Fruit fly (Drosophila melanogaster) whole organism, embryonic: ENCODE data around the gene CG6295.

ENCODE experiments used
- Ada2b ChIP-seq: fragments of 200-800 bp; sonication (Bioruptor generic); IDR thresholded peaks from 2 replicates; pipeline ENCODE4 v1.3.6; 2022; ENCODE audit warnings: missing biosample characterization, missing genetic modification characterization
- CG10274 ChIP-seq: fragments of 200-800 bp; sonication (Bioruptor generic); optimal IDR thresholded peaks from 3 replicates; lab custom pipeline; 2017; ENCODE audit warnings: missing biosample characterization, mild to moderate bottlenecking, missing genetic modification characterization
- CG11085 ChIP-seq: fragments of 200-800 bp; sonication (Bioruptor generic); IDR thresholded peaks from 2 replicates; pipeline ENCODE4 v1.3.6; 2022; ENCODE audit warnings: missing biosample characterization, missing genetic modification characterization
- CG12071 ChIP-seq: fragments of 200-800 bp; sonication (Bioruptor generic); optimal IDR thresholded peaks from 3 replicates; lab custom pipeline; 2018; ENCODE audit warnings: missing biosample characterization, mild to moderate bottlenecking, missing genetic modification characterization
- CG12219 ChIP-seq: fragments of 200-800 bp; sonication (Bioruptor generic); optimal IDR thresholded peaks from 3 replicates; lab custom pipeline; 2018; ENCODE audit warnings: missing biosample characterization, mild to moderate bottlenecking, missing genetic modification characterization
- CG13296 ChIP-seq: fragments of 200-800 bp; sonication (Bioruptor generic); optimal IDR thresholded peaks from 3 replicates; lab custom pipeline; 2018; ENCODE audit warnings: missing biosample characterization, mild to moderate bottlenecking, missing genetic modification characterization
- CG1602 ChIP-seq: fragments of 200-800 bp; sonication (Bioruptor generic); optimal IDR thresholded peaks from 3 replicates; lab custom pipeline; 2016; ENCODE audit warnings: missing biosample characterization, missing genetic modification characterization
- CG16815 ChIP-seq: fragments of 200-800 bp; sonication (Bioruptor generic); optimal IDR thresholded peaks from 3 replicates; lab custom pipeline; 2017; ENCODE audit warnings: missing biosample characterization, mild to moderate bottlenecking, missing genetic modification characterization
- CG17359 ChIP-seq: fragments of 200-800 bp; sonication (Bioruptor generic); optimal IDR thresholded peaks from 3 replicates; lab custom pipeline; 2018; ENCODE audit warnings: missing biosample characterization, mild to moderate bottlenecking, missing genetic modification characterization, moderate library complexity
- CG18764 ChIP-seq: fragments of 200-800 bp; sonication (Bioruptor generic); optimal IDR thresholded peaks from 3 replicates; lab custom pipeline; 2016; ENCODE audit warnings: missing biosample characterization, missing genetic modification characterization
- CG2116 ChIP-seq: fragments of 200-800 bp; sonication (Bioruptor generic); optimal IDR thresholded peaks from 3 replicates; lab custom pipeline; 2018; ENCODE audit warnings: missing biosample characterization, mild to moderate bottlenecking, missing genetic modification characterization
- CG2120 ChIP-seq: fragments of 200-800 bp; sonication (Bioruptor generic); optimal IDR thresholded peaks from 3 replicates; lab custom pipeline; 2016; ENCODE audit warnings: missing biosample characterization, missing genetic modification characterization
- CG33557 ChIP-seq: fragments of 200-800 bp; sonication (Bioruptor generic); optimal IDR thresholded peaks from 2 replicates; lab custom pipeline; 2019; ENCODE audit warnings: missing biosample characterization, mild to moderate bottlenecking, missing genetic modification characterization, moderate library complexity
- CG42726 ChIP-seq: fragments of 200-800 bp; sonication (Bioruptor generic); IDR thresholded peaks from 2 replicates; pipeline ENCODE4 v1.3.6; 2022; ENCODE audit warnings: missing biosample characterization, missing genetic modification characterization; ENCODE audit not compliant: partially characterized antibody
- CG4360 ChIP-seq: fragments of 200-800 bp; sonication (Bioruptor generic); IDR thresholded peaks from 2 replicates; pipeline ENCODE4 v1.3.6; 2022; ENCODE audit warnings: missing biosample characterization, missing genetic modification characterization
- CG6689 ChIP-seq: fragments of 200-800 bp; sonication (Bioruptor generic); IDR thresholded peaks from 2 replicates; pipeline ENCODE4 v1.3.6; 2022; ENCODE audit warnings: missing biosample characterization, missing genetic modification characterization
- CG7745 ChIP-seq: fragments of 200-800 bp; sonication (Bioruptor generic); optimal IDR thresholded peaks from 2 replicates; lab custom pipeline; 2018; ENCODE audit warnings: missing biosample characterization, mild to moderate bottlenecking, missing genetic modification characterization, moderate library complexity
- CG7987 ChIP-seq: fragments of 200-800 bp; sonication (Bioruptor generic); optimal IDR thresholded peaks from 2 replicates; lab custom pipeline; 2018; ENCODE audit warnings: missing biosample characterization, mild to moderate bottlenecking, missing genetic modification characterization, moderate library complexity
- CG9437 ChIP-seq: fragments of 200-800 bp; sonication (Bioruptor generic); optimal IDR thresholded peaks from 2 replicates; lab custom pipeline; 2018; ENCODE audit warnings: missing biosample characterization, mild to moderate bottlenecking, missing genetic modification characterization
- CG9609 ChIP-seq: fragments of 200-800 bp; sonication (Bioruptor generic); optimal IDR thresholded peaks from 3 replicates; lab custom pipeline; 2016; ENCODE audit warnings: missing biosample characterization, missing genetic modification characterization
- CrebB ChIP-seq: fragments of 200-800 bp; sonication (Bioruptor generic); optimal IDR thresholded peaks from 3 replicates; lab custom pipeline; 2018; ENCODE audit warnings: missing biosample characterization, mild to moderate bottlenecking, missing genetic modification characterization
- D ChIP-seq, 2 experiments: fragments of 200-800 bp in 1 of 2; fragments of >200 bp in 1 of 2; sonication (Bioruptor generic) in 1 of 2; optimal IDR thresholded peaks; 2 replicates in 1 of 2; 3 replicates in 1 of 2; lab custom pipeline; 2017; ENCODE audit warnings: mild to moderate bottlenecking in 1 of 2, missing biosample characterization in 1 of 2, missing genetic modification characterization in 1 of 2, missing genetic modification reagents in 1 of 2
- Doc2 ChIP-seq: fragments of 200-800 bp; sonication (Bioruptor generic); IDR thresholded peaks from 2 replicates; pipeline ENCODE4 v1.3.6; 2022; ENCODE audit warnings: missing biosample characterization, missing genetic modification characterization
- HHEX ChIP-seq: fragments of 200-800 bp; sonication (Bioruptor generic); optimal IDR thresholded peaks from 3 replicates; lab custom pipeline; 2017; ENCODE audit warnings: missing biosample characterization, mild to moderate bottlenecking, missing genetic modification characterization, missing genetic modification reagents
- HLH4C ChIP-seq: fragments of 200-800 bp; sonication (Bioruptor generic); IDR thresholded peaks from 3 replicates; pipeline ENCODE4 v1.3.6; 2022; ENCODE audit warnings: missing biosample characterization, missing genetic modification characterization; ENCODE audit not compliant: partially characterized antibody
- HmgD ChIP-seq: fragments of 200-800 bp; sonication (Bioruptor generic); optimal IDR thresholded peaks from 3 replicates; lab custom pipeline; 2016; ENCODE audit warnings: missing biosample characterization, missing genetic modification characterization
- HmgZ ChIP-seq: fragments of 200-800 bp; sonication (Bioruptor generic); optimal IDR thresholded peaks from 2 replicates; lab custom pipeline; 2018; ENCODE audit warnings: missing biosample characterization, mild to moderate bottlenecking, missing genetic modification characterization
- Hr51 ChIP-seq, 2 experiments: fragments of 200-800 bp; sonication (Bioruptor generic); optimal IDR thresholded peaks; 2 replicates in 1 of 2; 3 replicates in 1 of 2; lab custom pipeline; 2016 to 2018; ENCODE audit warnings: missing biosample characterization in 2 of 2, missing genetic modification characterization in 2 of 2, mild to moderate bottlenecking in 1 of 2, moderate library complexity in 1 of 2
- NC2β ChIP-seq: fragments of 200-800 bp; sonication (Bioruptor generic); optimal IDR thresholded peaks from 2 replicates; lab custom pipeline; 2016; ENCODE audit warnings: missing biosample characterization, missing genetic modification characterization
- Neu2 ChIP-seq: fragments of 200-800 bp; sonication (Bioruptor generic); optimal IDR thresholded peaks from 3 replicates; lab custom pipeline; 2016; ENCODE audit warnings: missing biosample characterization, missing genetic modification characterization, borderline replicate concordance
- Optix ChIP-seq: fragments of 200-800 bp; sonication (Bioruptor generic); IDR thresholded peaks from 3 replicates; pipeline ENCODE4 v1.3.6; 2022; ENCODE audit warnings: missing biosample characterization, missing genetic modification characterization
- PHDP ChIP-seq: fragments of 200-800 bp; sonication (Bioruptor generic); optimal IDR thresholded peaks from 3 replicates; lab custom pipeline; 2018; ENCODE audit warnings: missing biosample characterization, mild to moderate bottlenecking, missing genetic modification characterization, moderate library complexity
- Rfx ChIP-seq: fragments of 200-800 bp; sonication (Bioruptor generic); IDR thresholded peaks from 2 replicates; pipeline ENCODE4 v1.3.6; 2022; ENCODE audit warnings: missing biosample characterization, missing genetic modification characterization
- Usf ChIP-seq: fragments of 200-800 bp; sonication (Bioruptor generic); optimal IDR thresholded peaks from 2 replicates; lab custom pipeline; 2017; ENCODE audit warnings: missing genotype, missing biosample characterization, missing genetic modification characterization
- Vsx1 ChIP-seq: fragments of 200-800 bp; sonication (Bioruptor generic); optimal IDR thresholded peaks from 2 replicates; lab custom pipeline; 2017; ENCODE audit warnings: missing biosample characterization, mild to moderate bottlenecking, missing genetic modification characterization, missing genetic modification reagents
- ase ChIP-seq: fragments of 200-800 bp; sonication (Bioruptor generic); IDR thresholded peaks from 3 replicates; pipeline ENCODE4 v1.3.6; 2022; ENCODE audit warnings: missing biosample characterization, missing genetic modification characterization
- bab2 ChIP-seq: fragments of 200-800 bp; sonication (Bioruptor generic); optimal IDR thresholded peaks from 2 replicates; lab custom pipeline; 2016; ENCODE audit warnings: missing biosample characterization, missing genetic modification characterization
- cas ChIP-seq: fragments of 200-800 bp; sonication (Bioruptor generic); IDR thresholded peaks from 2 replicates; pipeline ENCODE4 v1.3.6; 2022; ENCODE audit warnings: missing biosample characterization, missing genetic modification characterization
- cato ChIP-seq: fragments of 200-800 bp; sonication (Bioruptor generic); optimal IDR thresholded peaks from 2 replicates; lab custom pipeline; 2016; ENCODE audit warnings: missing biosample characterization, missing genetic modification characterization, borderline replicate concordance
- croc ChIP-seq: fragments of 200-800 bp; sonication (Bioruptor generic); conservative IDR thresholded peaks from 3 replicates; pipeline ENCODE4 v1.3.6; 2022; ENCODE audit warnings: missing biosample characterization, missing genetic modification characterization
- disco-r ChIP-seq: fragments of 200-800 bp; sonication (Bioruptor generic); optimal IDR thresholded peaks from 2 replicates; lab custom pipeline; 2016; ENCODE audit warnings: missing biosample characterization, missing genetic modification characterization
- gsb-n ChIP-seq: fragments of 200-800 bp; sonication (Bioruptor generic); optimal IDR thresholded peaks from 3 replicates; lab custom pipeline; 2018; ENCODE audit warnings: missing biosample characterization, mild to moderate bottlenecking, missing genetic modification characterization
- kay ChIP-seq: fragments of 200-800 bp; sonication (Bioruptor generic); optimal IDR thresholded peaks from 2 replicates; lab custom pipeline; 2016; ENCODE audit warnings: missing biosample characterization, missing genetic modification characterization
- odd ChIP-seq: fragments of 200-800 bp; sonication (Bioruptor generic); optimal IDR thresholded peaks from 2 replicates; lab custom pipeline; 2017; ENCODE audit warnings: missing biosample characterization, mild to moderate bottlenecking, missing genetic modification characterization
- pros ChIP-seq: fragments of 200-800 bp; sonication (Bioruptor generic); optimal IDR thresholded peaks from 3 replicates; lab custom pipeline; 2019; ENCODE audit warnings: missing biosample characterization, mild to moderate bottlenecking, missing genetic modification characterization, moderate library complexity
- schlank ChIP-seq: fragments of 200-800 bp; sonication (Bioruptor generic); optimal IDR thresholded peaks from 2 replicates; lab custom pipeline; 2018; ENCODE audit warnings: missing biosample characterization, mild to moderate bottlenecking, missing genetic modification characterization
- stc ChIP-seq: fragments of 200-800 bp; sonication (Bioruptor generic); IDR thresholded peaks from 2 replicates; pipeline ENCODE4 v1.3.6; 2022; ENCODE audit warnings: missing biosample characterization, missing genetic modification characterization
- trh ChIP-seq: fragments of 200-800 bp; sonication (Bioruptor generic); optimal IDR thresholded peaks from 2 replicates; lab custom pipeline; 2016; ENCODE audit warnings: missing biosample characterization, missing genetic modification characterization
- ttk ChIP-seq: fragments of 200-800 bp; sonication (Bioruptor generic); IDR thresholded peaks from 2 replicates; pipeline ENCODE4 v2.1.2; 2022; ENCODE audit warnings: missing biosample characterization, missing genetic modification characterization
- unpg ChIP-seq: fragments of 200-800 bp; sonication (Bioruptor generic); optimal IDR thresholded peaks from 3 replicates; lab custom pipeline; 2018; ENCODE audit warnings: missing biosample characterization, mild to moderate bottlenecking, missing genetic modification characterization, moderate library complexity

Gene CG6295

dm6 chr3R:26964452-26965133 lies 42.3 kb downstream of the CG6295 start, which contains the start of gene Tsp97E (continued):
- TF ChIP-seq bab2 (GFP tag; lab: Kevin White, UChicago) (no peak), Usf (GFP tag; lab: Kevin White, UChicago) (no peak), gsb-n (peak; percentile 15), CrebB (tag; lab: Kevin White, UChicago) (no peak), CG13296 (no peak), Neu2 (GFP tag; lab: Kevin White, UChicago) (no peak), cas (GFP tag; lab: Robert Waterston, UW) (no peak), CG42726 (GFP tag; lab: Robert Waterston, UW) (no peak), CG12071 (GFP tag; lab: Kevin White, UChicago) (no peak), CG9437 (GFP tag; lab: Kevin White, UChicago) (no peak), ttk (GFP tag; lab: Robert Waterston, UW) (no peak), Rfx (GFP tag; lab: Robert Waterston, UW) (no peak), CG11085 (GFP tag; lab: Robert Waterston, UW) (no peak), HHEX (GFP tag; lab: Kevin White, UChicago) (no peak), kay (GFP tag; lab: Kevin White, UChicago) (no peak), Vsx1 (GFP tag; lab: Kevin White, UChicago) (peak; percentile 50), schlank (tag; lab: Kevin White, UChicago) (no peak), CG17359 (tag; lab: Kevin White, UChicago) (no peak), CG6689 (GFP tag; lab: Robert Waterston, UW) (no peak), HmgD (GFP tag; lab: Kevin White, UChicago) (no peak), Optix (GFP tag; lab: Robert Waterston, UW) (no peak), PHDP (tag; lab: Kevin White, UChicago) (no peak), NC2β (no peak), CG2116 (GFP tag; lab: Kevin White, UChicago) (peak; percentile 99), Doc2 (no peak), unpg (GFP tag; lab: Kevin White, UChicago) (no peak), HmgZ (tag; lab: Kevin White, UChicago) (peak; percentile 38), CG9609 (GFP tag; lab: Kevin White, UChicago) (no peak), Hr51 (GFP tag; optimal IDR thresholded peaks at IDR 0.05; lab: Kevin White, UChicago) (no peak), trh (GFP tag; lab: Kevin White, UChicago) (no peak), disco-r (GFP tag; lab: Kevin White, UChicago) (no peak), CG2120 (GFP tag; lab: Kevin White, UChicago) (no peak), CG1602 (GFP tag; lab: Kevin White, UChicago) (no peak), croc (no peak), cato (no peak), CG16815 (no peak), CG33557 (GFP tag; lab: Kevin White, UChicago) (peak; percentile 68), CG7745 (tag; lab: Kevin White, UChicago) (no peak), CG10274 (GFP tag; lab: Kevin White, UChicago) (no peak), CG12219 (GFP tag; lab: Kevin White, UChicago) (no peak), CG7987 (GFP tag; lab: Kevin White, UChicago) (no peak), CG4360 (GFP tag; lab: Robert Waterston, UW) (peak; percentile 91), HLH4C (peak; percentile 96), pros (no peak), Ada2b (GFP tag; lab: Robert Waterston, UW) (no peak), CG18764 (GFP tag; lab: Kevin White, UChicago) (no peak), ase (GFP tag; lab: Robert Waterston, UW) (no peak), stc (no peak), odd (GFP tag; lab: Kevin White, UChicago) (no peak), D (optimal IDR thresholded peaks at IDR 0.05; lab: Kevin White, UChicago) (no peak), D (GFP tag; optimal IDR thresholded peaks at IDR 0.05; lab: Kevin White, UChicago) (no peak)
